Fruit fly (Drosophila melanogaster) whole organism, embryonic: ENCODE measurements around the gene Zir.
A peak's percentile ranks its signal among the peaks of the same experiment; 100 is the strongest.

Experiments
- Adf1 ChIP-seq: fragments of 200-800 bp; sonication (Bioruptor generic); IDR thresholded peaks from 2 replicates; pipeline ENCODE4 v1.3.6; 2022; ENCODE audit warnings: missing biosample characterization, missing genetic modification characterization
- C15 ChIP-seq: fragments of 200-800 bp; sonication (Bioruptor generic); IDR thresholded peaks from 3 replicates; pipeline ENCODE4 v1.3.6; 2022; ENCODE audit warnings: missing biosample characterization, missing genetic modification characterization
- CG10543 ChIP-seq: fragments of 200-800 bp; sonication (Bioruptor generic); optimal IDR thresholded peaks from 3 replicates; lab custom pipeline; 2017; ENCODE audit warnings: missing biosample characterization, mild to moderate bottlenecking, missing genetic modification characterization, moderate library complexity
- CG11695 ChIP-seq: fragments of 200-800 bp; sonication (Bioruptor generic); IDR thresholded peaks from 3 replicates; pipeline ENCODE4 v1.3.6; 2022; ENCODE audit warnings: missing biosample characterization, missing genetic modification characterization
- CG11696 ChIP-seq: fragments of 200-800 bp; sonication (Bioruptor generic); IDR thresholded peaks from 2 replicates; pipeline ENCODE4 v1.3.6; 2022; ENCODE audit warnings: missing biosample characterization, missing genetic modification characterization
- CG12071 ChIP-seq: fragments of 200-800 bp; sonication (Bioruptor generic); optimal IDR thresholded peaks from 3 replicates; lab custom pipeline; 2018; ENCODE audit warnings: missing biosample characterization, mild to moderate bottlenecking, missing genetic modification characterization
- CG12659 ChIP-seq: fragments of 200-800 bp; sonication (Bioruptor generic); optimal IDR thresholded peaks from 3 replicates; lab custom pipeline; 2017; ENCODE audit warnings: mild to moderate bottlenecking, missing biosample characterization, missing genetic modification reagents, missing genetic modification characterization
- CG12769 ChIP-seq: fragments of 200-800 bp; sonication (Bioruptor generic); optimal IDR thresholded peaks from 2 replicates; lab custom pipeline; 2019; ENCODE audit warnings: missing biosample characterization, mild to moderate bottlenecking, missing genetic modification characterization, moderate library complexity
- CG13894 ChIP-seq: fragments of 200-800 bp; sonication (Bioruptor generic); optimal IDR thresholded peaks from 3 replicates; lab custom pipeline; 2018; ENCODE audit warnings: missing biosample characterization, mild to moderate bottlenecking, missing genetic modification characterization, moderate library complexity
- CG14667 ChIP-seq: fragments of 200-800 bp; sonication (Bioruptor generic); IDR thresholded peaks from 2 replicates; pipeline ENCODE4 v1.3.6; 2022; ENCODE audit warnings: missing biosample characterization, missing genetic modification characterization
- CG14860 ChIP-seq: fragments of 200-800 bp; sonication (Bioruptor generic); IDR thresholded peaks from 3 replicates; pipeline ENCODE4 v1.3.6; 2022; ENCODE audit warnings: missing biosample characterization, missing genetic modification characterization; ENCODE audit not compliant: partially characterized antibody
- CG1602 ChIP-seq: fragments of 200-800 bp; sonication (Bioruptor generic); optimal IDR thresholded peaks from 3 replicates; lab custom pipeline; 2016; ENCODE audit warnings: missing biosample characterization, missing genetic modification characterization
- CG1603 ChIP-seq: fragments of 200-800 bp; sonication (Bioruptor generic); optimal IDR thresholded peaks from 2 replicates; lab custom pipeline; 2019; ENCODE audit warnings: missing biosample characterization, mild to moderate bottlenecking, missing genetic modification characterization, moderate library complexity
- CG17359 ChIP-seq: fragments of 200-800 bp; sonication (Bioruptor generic); optimal IDR thresholded peaks from 3 replicates; lab custom pipeline; 2018; ENCODE audit warnings: missing biosample characterization, mild to moderate bottlenecking, missing genetic modification characterization, moderate library complexity
- CG17568 ChIP-seq: fragments of 200-800 bp; sonication (Bioruptor generic); optimal IDR thresholded peaks from 2 replicates; lab custom pipeline; 2018; ENCODE audit warnings: missing biosample characterization, mild to moderate bottlenecking, missing genetic modification characterization, moderate library complexity
- CG17912 ChIP-seq: fragments of 200-800 bp; sonication (Bioruptor generic); optimal IDR thresholded peaks from 2 replicates; lab custom pipeline; 2018; ENCODE audit warnings: missing biosample characterization, mild to moderate bottlenecking, missing genetic modification characterization
- CG2678 ChIP-seq: fragments of 200-800 bp; sonication (Bioruptor generic); optimal IDR thresholded peaks from 3 replicates; lab custom pipeline; 2019; ENCODE audit warnings: missing biosample characterization, mild to moderate bottlenecking, missing genetic modification characterization, moderate library complexity
- CG3065 ChIP-seq: fragments of 200-800 bp; sonication (Bioruptor generic); optimal IDR thresholded peaks from 2 replicates; lab custom pipeline; 2016; ENCODE audit warnings: missing biosample characterization, missing genetic modification characterization
- CG31365 ChIP-seq: fragments of 200-800 bp; sonication (Bioruptor generic); optimal IDR thresholded peaks from 2 replicates; lab custom pipeline; 2018; ENCODE audit warnings: missing biosample characterization, mild to moderate bottlenecking, missing genetic modification characterization
- CG32772 ChIP-seq: fragments of 200-800 bp; sonication (Bioruptor generic); IDR thresholded peaks from 2 replicates; pipeline ENCODE4 v1.3.6; 2022; ENCODE audit warnings: missing biosample characterization, missing genetic modification characterization
- CG3995 ChIP-seq: fragments of 200-800 bp; sonication (Bioruptor generic); optimal IDR thresholded peaks from 3 replicates; lab custom pipeline; 2016; ENCODE audit warnings: missing biosample characterization, missing genetic modification characterization
- CG4282 ChIP-seq: fragments of 200-800 bp; sonication (Bioruptor generic); optimal IDR thresholded peaks from 2 replicates; lab custom pipeline; 2016; ENCODE audit warnings: missing biosample characterization, missing genetic modification characterization
- CG8281 ChIP-seq: fragments of 200-800 bp; sonication (Bioruptor generic); optimal IDR thresholded peaks from 2 replicates; lab custom pipeline; 2018; ENCODE audit warnings: missing biosample characterization, mild to moderate bottlenecking, missing genetic modification characterization, moderate library complexity
- CG9727 ChIP-seq: fragments of 200-800 bp; sonication (Bioruptor generic); optimal IDR thresholded peaks from 3 replicates; lab custom pipeline; 2017; ENCODE audit warnings: missing biosample characterization, mild to moderate bottlenecking, missing genetic modification characterization
- CG9797 ChIP-seq: fragments of 200-800 bp; sonication (Bioruptor generic); optimal IDR thresholded peaks from 3 replicates; lab custom pipeline; 2018; ENCODE audit warnings: missing biosample characterization, mild to moderate bottlenecking, missing genetic modification characterization
- Chrac-16 ChIP-seq: fragments of 200-800 bp; sonication (Bioruptor generic); optimal IDR thresholded peaks from 3 replicates; lab custom pipeline; 2016; ENCODE audit warnings: missing biosample characterization, missing genetic modification characterization
- ERR ChIP-seq: fragments of 200-800 bp; sonication (Bioruptor generic); optimal IDR thresholded peaks from 2 replicates; lab custom pipeline; 2016; ENCODE audit warnings: missing biosample characterization, missing genetic modification characterization
- Fer1 ChIP-seq: fragments of 200-800 bp; sonication (Bioruptor generic); optimal IDR thresholded peaks from 2 replicates; lab custom pipeline; 2017; ENCODE audit warnings: missing biosample characterization, mild to moderate bottlenecking, missing genetic modification characterization
- Hand ChIP-seq: fragments of 200-800 bp; sonication (Bioruptor generic); optimal IDR thresholded peaks from 2 replicates; lab custom pipeline; 2017; ENCODE audit warnings: mild to moderate bottlenecking, missing biosample characterization, missing genetic modification reagents, missing genetic modification characterization
- Hmr ChIP-seq: fragments of 200-800 bp; sonication (Bioruptor generic); optimal IDR thresholded peaks from 3 replicates; lab custom pipeline; 2017; ENCODE audit warnings: mild to moderate bottlenecking, missing biosample characterization, missing genetic modification reagents, missing genetic modification characterization
- Lpt ChIP-seq: fragments of >200 bp; optimal IDR thresholded peaks from 2 replicates; lab custom pipeline; 2018; ENCODE audit warnings: missing biosample characterization, missing genetic modification characterization
- Mad ChIP-seq: fragments of 200-800 bp; sonication (Bioruptor generic); optimal IDR thresholded peaks from 2 replicates; lab custom pipeline; 2016; ENCODE audit warnings: missing biosample characterization, missing genetic modification characterization
- Pdp1 ChIP-seq, 2 experiments: fragments of 200-800 bp; sonication (Bioruptor generic); optimal IDR thresholded peaks; 3 replicates each; lab custom pipeline; 2016; ENCODE audit warnings: missing biosample characterization in 2 of 2, missing genetic modification characterization in 2 of 2, mild to moderate bottlenecking in 1 of 2, moderate library complexity in 1 of 2
- Rfx ChIP-seq: fragments of 200-800 bp; sonication (Bioruptor generic); IDR thresholded peaks from 2 replicates; pipeline ENCODE4 v1.3.6; 2022; ENCODE audit warnings: missing biosample characterization, missing genetic modification characterization
- ash1 ChIP-seq: fragments of 200-800 bp; sonication (Bioruptor generic); optimal IDR thresholded peaks from 2 replicates; lab custom pipeline; 2018; ENCODE audit warnings: missing biosample characterization, mild to moderate bottlenecking, missing genetic modification characterization
- chinmo ChIP-seq: fragments of 200-800 bp; sonication (Bioruptor generic); IDR thresholded peaks from 4 replicates; pipeline ENCODE4 v1.3.6; 2022; ENCODE audit warnings: missing biosample characterization, missing genetic modification characterization; ENCODE audit not compliant: partially characterized antibody
- ci ChIP-seq: fragments of 200-800 bp; sonication (Bioruptor generic); IDR thresholded peaks from 3 replicates; pipeline ENCODE4 v1.3.6; 2022; ENCODE audit warnings: missing biosample characterization, missing genetic modification characterization
- en ChIP-seq: fragments of 200-800 bp; sonication (Bioruptor generic); optimal IDR thresholded peaks from 2 replicates; lab custom pipeline; 2016; ENCODE audit warnings: missing biosample characterization, missing genetic modification characterization
- esg ChIP-seq: fragments of 200-800 bp; sonication (Bioruptor generic); conservative IDR thresholded peaks from 2 replicates; pipeline ENCODE4 v1.3.6; 2022; ENCODE audit warnings: missing biosample characterization, missing genetic modification characterization
- eyg ChIP-seq: fragments of 200-800 bp; sonication (Bioruptor generic); optimal IDR thresholded peaks from 3 replicates; lab custom pipeline; 2016; ENCODE audit warnings: missing biosample characterization, missing genetic modification characterization
- gce ChIP-seq: fragments of 200-800 bp; sonication (Bioruptor generic); IDR thresholded peaks from 3 replicates; pipeline ENCODE4 v1.3.6; 2022; ENCODE audit warnings: missing biosample characterization, missing genetic modification characterization
- gsb ChIP-seq: fragments of 200-800 bp; sonication (Bioruptor generic); IDR thresholded peaks from 2 replicates; pipeline ENCODE4 v1.3.6; 2022; ENCODE audit warnings: missing biosample characterization, missing genetic modification characterization
- lab ChIP-seq: fragments of 200-800 bp; sonication (Bioruptor generic); optimal IDR thresholded peaks from 3 replicates; lab custom pipeline; 2017; ENCODE audit warnings: missing biosample characterization, missing genetic modification characterization, mild to moderate bottlenecking, moderate library complexity, missing genetic modification reagents
- otp ChIP-seq: fragments of 200-800 bp; sonication (Bioruptor generic); IDR thresholded peaks from 3 replicates; pipeline ENCODE4, ENCODE4 v1.3.6; 2022; ENCODE audit warnings: missing biosample characterization, missing genetic modification characterization
- pros ChIP-seq: fragments of 200-800 bp; sonication (Bioruptor generic); optimal IDR thresholded peaks from 3 replicates; lab custom pipeline; 2019; ENCODE audit warnings: missing biosample characterization, mild to moderate bottlenecking, missing genetic modification characterization, moderate library complexity
- row ChIP-seq: fragments of 200-800 bp; sonication (Bioruptor generic); IDR thresholded peaks from 3 replicates; pipeline ENCODE4 v1.3.6; 2022; ENCODE audit warnings: missing biosample characterization, missing genetic modification characterization
- sug ChIP-seq: fragments of 200-800 bp; optimal IDR thresholded peaks from 2 replicates; lab custom pipeline; 2019; ENCODE audit warnings: missing biosample characterization, mild to moderate bottlenecking, missing genetic modification characterization, moderate library complexity
- vvl ChIP-seq: fragments of 200-800 bp; sonication (Bioruptor generic); IDR thresholded peaks from 2 replicates; pipeline ENCODE4 v1.3.6; 2022; ENCODE audit warnings: missing biosample characterization, missing genetic modification characterization

The Zir gene

DNA sequence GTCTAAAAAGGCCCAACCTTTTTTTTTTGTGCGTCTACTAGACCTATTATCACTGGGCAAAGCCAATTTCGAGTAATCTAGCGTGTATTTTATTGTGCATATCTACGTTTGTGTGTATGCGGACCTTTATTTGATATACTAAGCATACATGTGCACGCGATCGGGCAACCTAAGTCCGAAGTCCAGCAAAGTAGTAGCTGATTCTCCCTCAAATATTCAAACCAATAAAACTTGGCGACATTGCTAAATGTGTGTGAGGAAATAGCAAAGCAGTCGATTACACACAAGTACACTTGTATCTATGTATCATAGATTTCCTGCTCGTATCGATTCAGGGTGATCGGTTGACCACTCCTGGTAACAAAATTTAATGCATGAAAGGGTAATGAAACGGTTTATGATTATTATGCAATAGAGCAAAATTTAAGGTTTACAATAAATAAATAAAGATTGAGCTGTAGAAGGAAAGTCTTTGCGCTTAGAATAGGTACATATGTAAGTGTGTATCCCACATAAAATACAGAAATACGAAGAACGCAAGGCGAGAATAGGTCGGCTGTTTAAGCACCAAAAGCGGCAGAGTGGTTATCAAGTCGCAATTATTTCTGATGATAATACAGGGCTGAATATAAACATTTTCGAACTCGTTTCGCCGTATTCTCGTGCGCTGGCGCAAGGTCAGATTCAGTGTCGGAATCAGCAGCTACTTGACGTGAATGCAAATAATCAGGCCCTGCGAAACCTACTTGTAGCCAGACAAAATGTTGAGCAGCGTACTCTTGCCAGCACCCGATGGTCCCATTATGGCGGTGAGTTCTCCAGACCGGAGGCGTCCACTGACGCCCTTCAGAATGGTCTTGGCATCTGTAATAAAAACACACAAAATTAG is 31.1 kb downstream of the Zir start (continued):
- TF ChIP-seq CG4282 (GFP tag; lab: Kevin White, UChicago), result no peak
- 0 out of 4 replicates have a peak, but pooled peaks have one; percentile 48 for TF ChIP-seq chinmo (GFP tag; lab: Robert Waterston, UW)
- TF ChIP-seq CG9797 (GFP tag; lab: Kevin White, UChicago), result no peak
- TF ChIP-seq CG17912, result no peak
- no peak for TF ChIP-seq ash1 (GFP tag; lab: Kevin White, UChicago)
- peak; percentile 11 for TF ChIP-seq Hmr (GFP tag; lab: Kevin White, UChicago)
- TF ChIP-seq pros, result no peak
- no peak for TF ChIP-seq CG8281
- 0 out of 2 replicates have a peak, but pooled peaks have one; percentile 5 for TF ChIP-seq Adf1 (GFP tag; lab: Robert Waterston, UW)
- TF ChIP-seq C15 (GFP tag; lab: Robert Waterston, UW), result no peak
- TF ChIP-seq Pdp1 (GFP tag; optimal IDR thresholded peaks at IDR 0.05; lab: Kevin White, UChicago), result peak in 1 of 2 experiments; percentile 81
- TF ChIP-seq CG17359 (tag; lab: Kevin White, UChicago), result no peak
- TF ChIP-seq Rfx, result no peak
- TF ChIP-seq sug (tag; lab: Kevin White, UChicago), result peak; percentile 71
- peak; percentile 59 for TF ChIP-seq CG12769 (tag; lab: Kevin White, UChicago)
- TF ChIP-seq CG10543, result peak; percentile 25
- TF ChIP-seq CG32772 (GFP tag; lab: Robert Waterston, UW), result no peak
- TF ChIP-seq ERR (GFP tag; lab: Kevin White, UChicago), result no peak
- no peak for TF ChIP-seq CG31365 (tag; lab: Kevin White, UChicago)
- TF ChIP-seq row (GFP tag; lab: Robert Waterston, UW), result no peak
- no peak for TF ChIP-seq CG1602 (GFP tag; lab: Kevin White, UChicago)
- no peak for TF ChIP-seq Mad (GFP tag; lab: Kevin White, UChicago)
- TF ChIP-seq esg (GFP tag; lab: Robert Waterston, UW), result no peak
- TF ChIP-seq CG14860, result no peak
- TF ChIP-seq CG1603, result no peak
- no peak for TF ChIP-seq gsb (GFP tag; lab: Robert Waterston, UW)

- TF ChIP-seq CG17568 (GFP tag; lab: Kevin White, UChicago), result peak; percentile 31
- TF ChIP-seq CG12071 (GFP tag; lab: Kevin White, UChicago), result peak; percentile 30
- no peak for TF ChIP-seq CG9727
- TF ChIP-seq Fer1 (GFP tag; lab: Kevin White, UChicago), result peak; percentile 37
- TF ChIP-seq CG2678 (tag; lab: Kevin White, UChicago), result peak; percentile 12
- no peak for TF ChIP-seq CG3065
- TF ChIP-seq CG3995, result no peak
- no peak for TF ChIP-seq CG14667 (GFP tag; lab: Robert Waterston, UW)
- peak in 1 of 2 experiments; percentile 15 for TF ChIP-seq Pdp1 (GFP tag; optimal IDR thresholded peaks at IDR 0.05; lab: Kevin White, UChicago)
- no peak for TF ChIP-seq vvl (GFP tag; lab: Robert Waterston, UW)
- 0 out of 3 replicates have a peak, but pooled peaks have one; percentile 22 for TF ChIP-seq ci (GFP tag; lab: Robert Waterston, UW)
- TF ChIP-seq CG11696, result 0 out of 2 replicates have a peak, but pooled peaks have one; percentile 18
- TF ChIP-seq Hand (GFP tag; lab: Kevin White, UChicago), result peak; percentile 49
- TF ChIP-seq gce (GFP tag; lab: Robert Waterston, UW), result no peak
- TF ChIP-seq eyg (GFP tag; lab: Kevin White, UChicago), result peak; percentile 35
- no peak for TF ChIP-seq CG17912
- TF ChIP-seq otp (GFP tag; lab: Robert Waterston, UW), result 0 out of 3 replicates have a peak, but pooled peaks have one; percentile 8
- no peak for TF ChIP-seq en (GFP tag; lab: Kevin White, UChicago)
- peak; percentile 51 for TF ChIP-seq lab (GFP tag; lab: Kevin White, UChicago)
- TF ChIP-seq CG11695 (GFP tag; lab: Robert Waterston, UW), result peak; percentile 45; the same call in 1 of the 3 replicates
- TF ChIP-seq Lpt (GFP tag; lab: Kevin White, UChicago), result no peak
- no peak for TF ChIP-seq Chrac-16 (GFP tag; lab: Kevin White, UChicago)
- no peak for TF ChIP-seq CG12659 (GFP tag; lab: Kevin White, UChicago)
- TF ChIP-seq CG13894 (tag; lab: Kevin White, UChicago), result peak; percentile 49
Observed at dm6 chr2L:128296-128715, 33.8 kb downstream of the Zir start.
